Worm (Caenorhabditis elegans) whole organism, L4/young adult: Measurements from ENCODE around the gene skpo-2.

Source experiments
- W03F9.2 ChIP-seq: fragments of 150-350 bp; optimal IDR thresholded peaks from 2 replicates; lab custom pipeline; 2014; ENCODE audit warnings: missing biosample characterization, missing genetic modification characterization
- dao-5 ChIP-seq: sonication (generic microtip); optimal IDR thresholded peaks from 2 replicates; lab custom pipeline; 2016; ENCODE audit warnings: missing genotype, missing genetic modification characterization, moderate library complexity, missing compliant biosample characterization
- him-1 ChIP-seq: sonication (generic microtip); optimal IDR thresholded peaks from 2 replicates; lab custom pipeline; 2016; ENCODE audit warnings: missing genotype, missing genetic modification reagents, missing genetic modification characterization, missing compliant biosample characterization

ce11 chrII:3436412-3436811 lies at the start of gene skpo-2:
- TF ChIP-seq W03F9.2 (tag; lab: Kevin White, UChicago) (no peak), him-1 (tag; lab: Kevin White, UChicago) (no peak), dao-5 (tag; lab: Kevin White, UChicago) (no peak)
